Worm (Caenorhabditis elegans) whole organism, L2 larva: Measurements from ENCODE around the gene srv-11.

Experiments used
- C34F6.9 ChIP-seq: fragments of 150-350 bp; optimal IDR thresholded peaks from 2 replicates; lab custom pipeline; 2014; ENCODE audit warnings: missing biosample characterization, missing genetic modification characterization
- Y55F3AM.14 ChIP-seq: fragments of 200-800 bp; sonication (Bioruptor generic); optimal IDR thresholded peaks from 2 replicates; lab custom pipeline; 2018; ENCODE audit warnings: mild to moderate bottlenecking, missing genetic modification characterization, missing compliant biosample characterization
- ZK546.5 ChIP-seq: sonication (generic microtip); optimal IDR thresholded peaks from 2 replicates; lab custom pipeline; 2017; ENCODE audit warnings: missing biosample characterization, missing genetic modification characterization
- aly-2 ChIP-seq: fragments of 150-350 bp; optimal IDR thresholded peaks from 2 replicates; lab custom pipeline; 2014; ENCODE audit warnings: missing biosample characterization, missing genetic modification characterization
- ama-1 ChIP-seq: fragments of 150-350 bp; optimal IDR thresholded peaks from 2 replicates; lab custom pipeline; 2018; ENCODE audit warnings: inconsistent platforms
- blmp-1 ChIP-seq: sonication (generic microtip); optimal IDR thresholded peaks from 2 replicates; lab custom pipeline; 2017; ENCODE audit warnings: missing genetic modification characterization, mild to moderate bottlenecking, missing compliant biosample characterization, antibody characterized with exemption, moderate library complexity; ENCODE audit not compliant: insufficient read depth
- ceh-16 ChIP-seq: fragments of 150-350 bp; optimal IDR thresholded peaks from 2 replicates; lab custom pipeline; 2014; ENCODE audit warnings: missing biosample characterization, missing genetic modification characterization
- crh-2 ChIP-seq: sonication (generic microtip); optimal IDR thresholded peaks from 2 replicates; lab custom pipeline; 2017; ENCODE audit warnings: missing biosample characterization, missing genetic modification characterization
- dmd-4 ChIP-seq: sonication (generic microtip); optimal IDR thresholded peaks from 2 replicates; lab custom pipeline; 2017; ENCODE audit warnings: missing biosample characterization, missing genetic modification characterization
- egl-27 ChIP-seq: sonication (generic microtip); optimal IDR thresholded peaks from 3 replicates; lab custom pipeline; 2017; ENCODE audit warnings: missing biosample characterization, missing genetic modification reagents, missing genetic modification characterization
- gmeb-1 ChIP-seq: fragments of 150-350 bp; optimal IDR thresholded peaks from 2 replicates; lab custom pipeline; 2014; ENCODE audit warnings: missing biosample characterization, missing genetic modification characterization
- lin-11 ChIP-seq: fragments of 150-350 bp; sonication (generic microtip); optimal IDR thresholded peaks from 2 replicates; lab custom pipeline; 2014; ENCODE audit warnings: missing biosample characterization, missing genetic modification characterization, inconsistent platforms, mixed read lengths
- lin-39 ChIP-seq: fragments of 150-350 bp; optimal IDR thresholded peaks from 2 replicates; lab custom pipeline; 2014; ENCODE audit warnings: missing biosample characterization, missing genetic modification reagents, missing genetic modification characterization
- lsy-2 ChIP-seq, 2 experiments: fragments of 150-350 bp in 1 of 2; sonication (generic microtip) in 1 of 2; optimal IDR thresholded peaks; 2 replicates each; lab custom pipeline; 2014 to 2017; ENCODE audit warnings: missing biosample characterization in 2 of 2, missing genetic modification characterization in 2 of 2
- mab-5 ChIP-seq: fragments of 150-350 bp; optimal IDR thresholded peaks from 2 replicates; lab custom pipeline; 2014; ENCODE audit warnings: missing biosample characterization, missing genetic modification characterization
- mbf-1 ChIP-seq: sonication (generic microtip); optimal IDR thresholded peaks from 2 replicates; lab custom pipeline; 2017; ENCODE audit warnings: missing biosample characterization, missing genetic modification characterization
- mdl-1 ChIP-seq, 2 experiments: fragments of 150-350 bp in 1 of 2; sonication (generic microtip) in 1 of 2; optimal IDR thresholded peaks; 2 replicates each; lab custom pipeline; 2017; ENCODE audit warnings: missing biosample characterization in 2 of 2, missing genetic modification characterization in 2 of 2
- nhr-10 ChIP-seq: sonication (generic microtip); optimal IDR thresholded peaks from 2 replicates; lab custom pipeline; 2017; ENCODE audit warnings: missing biosample characterization, missing genetic modification characterization
- nhr-11 ChIP-seq: fragments of 150-350 bp; optimal IDR thresholded peaks from 2 replicates; lab custom pipeline; 2014; ENCODE audit warnings: missing biosample characterization, missing genetic modification characterization
- nhr-12 ChIP-seq: fragments of 150-350 bp; optimal IDR thresholded peaks from 2 replicates; lab custom pipeline; 2014; ENCODE audit warnings: missing biosample characterization, missing genetic modification characterization
- nhr-21 ChIP-seq: fragments of 150-350 bp; optimal IDR thresholded peaks from 2 replicates; lab custom pipeline; 2014; ENCODE audit warnings: missing biosample characterization, missing genetic modification characterization
- nhr-237 ChIP-seq: fragments of 150-350 bp; optimal IDR thresholded peaks from 2 replicates; lab custom pipeline; 2014; ENCODE audit warnings: missing biosample characterization, missing genetic modification characterization
- nhr-6 ChIP-seq: fragments of 150-350 bp; optimal IDR thresholded peaks from 2 replicates; lab custom pipeline; 2014; ENCODE audit warnings: missing biosample characterization, missing genetic modification characterization
- nhr-77 ChIP-seq: fragments of 150-350 bp; optimal IDR thresholded peaks from 2 replicates; lab custom pipeline; 2014; ENCODE audit warnings: missing biosample characterization, missing genetic modification characterization
- peb-1 ChIP-seq: fragments of 150-350 bp; optimal IDR thresholded peaks from 2 replicates; lab custom pipeline; 2014; ENCODE audit warnings: missing biosample characterization, missing genetic modification characterization
- sem-4 ChIP-seq: fragments of 150-350 bp; optimal IDR thresholded peaks from 2 replicates; lab custom pipeline; 2014; ENCODE audit warnings: missing biosample characterization, missing genetic modification reagents, missing genetic modification characterization
- sma-3 ChIP-seq: sonication (generic microtip); optimal IDR thresholded peaks from 2 replicates; lab custom pipeline; 2016; ENCODE audit warnings: missing genetic modification reagents, missing genetic modification characterization, missing compliant biosample characterization
- sma-9 ChIP-seq, 2 experiments: fragments of 150-350 bp in 1 of 2; sonication (generic microtip) in 1 of 2; optimal IDR thresholded peaks; 2 replicates each; lab custom pipeline; 2014 to 2016; ENCODE audit warnings: missing genetic modification characterization in 2 of 2, mild to moderate bottlenecking in 1 of 2, missing biosample characterization in 1 of 2, missing compliant biosample characterization in 1 of 2, missing genetic modification reagents in 1 of 2, moderate library complexity in 1 of 2
- unc-39 ChIP-seq: fragments of 150-350 bp; optimal IDR thresholded peaks from 2 replicates; lab custom pipeline; 2014; ENCODE audit warnings: missing biosample characterization, missing genetic modification characterization
- unc-55 ChIP-seq: fragments of 150-350 bp; sonication (generic microtip); optimal IDR thresholded peaks from 3 replicates; lab custom pipeline; 2014; ENCODE audit warnings: missing biosample characterization, missing genetic modification reagents, missing genetic modification characterization
- unc-62 ChIP-seq: fragments of 150-350 bp; optimal IDR thresholded peaks from 2 replicates; lab custom pipeline; 2014; ENCODE audit warnings: missing biosample characterization, missing genetic modification reagents, missing genetic modification characterization
- zag-1 ChIP-seq: fragments of 150-350 bp; optimal IDR thresholded peaks from 2 replicates; lab custom pipeline; 2014; ENCODE audit warnings: missing biosample characterization, missing genetic modification characterization
- ztf-1 ChIP-seq: fragments of 200-800 bp; sonication (Bioruptor generic); conservative IDR thresholded peaks from 2 replicates; pipeline ENCODE4 v1.3.6; 2022; ENCODE audit warnings: missing genetic modification characterization, missing compliant biosample characterization
- ztf-4 ChIP-seq: fragments of 150-350 bp; optimal IDR thresholded peaks from 2 replicates; lab custom pipeline; 2014; ENCODE audit warnings: missing biosample characterization, missing genetic modification characterization

The srv-11 gene

ce11 chrIV:16221559-16221958 lies at the start of gene srv-11:
srv-11 (minus strand) TSS chrIV:16221659.
- TF ChIP-seq egl-27 (tag; lab: Kevin White, UChicago), result no peak
- no peak for TF ChIP-seq nhr-10 (tag; lab: Kevin White, UChicago)
- TF ChIP-seq gmeb-1 (tag; lab: Kevin White, UChicago), result no peak
- no peak for TF ChIP-seq mbf-1 (tag; lab: Kevin White, UChicago)
- no peak for TF ChIP-seq mab-5 (tag; lab: Kevin White, UChicago)
- no peak for TF ChIP-seq unc-55 (GFP tag; lab: Kevin White, UChicago)
- TF ChIP-seq unc-62 (GFP tag; lab: Kevin White, UChicago), result no peak
- TF ChIP-seq lin-39, result no peak
- TF ChIP-seq mdl-1 (tag; optimal IDR thresholded peaks at IDR 0.05; lab: Kevin White, UChicago), result no peak
- TF ChIP-seq Y55F3AM.14 (GFP tag; lab: Kevin White, UChicago), result no peak
- TF ChIP-seq lsy-2 (tag; optimal IDR thresholded peaks at IDR 0.05; lab: Kevin White, UChicago), result no peak
- no peak for TF ChIP-seq sma-9 (GFP tag; optimal IDR thresholded peaks at IDR 0.05; lab: Kevin White, UChicago)
- no peak for TF ChIP-seq sma-9 (tag; optimal IDR thresholded peaks at IDR 0.05; lab: Kevin White, UChicago)
- TF ChIP-seq blmp-1 (tag; lab: Kevin White, UChicago), result no peak
- TF ChIP-seq sma-3 (GFP tag; lab: Kevin White, UChicago), result no peak
- no peak for TF ChIP-seq nhr-11 (tag; lab: Kevin White, UChicago)
- no peak for TF ChIP-seq ZK546.5 (tag; lab: Kevin White, UChicago)
- TF ChIP-seq nhr-12 (tag; lab: Kevin White, UChicago), result no peak
- no peak for TF ChIP-seq ceh-16 (tag; lab: Kevin White, UChicago)
- TF ChIP-seq nhr-237 (tag; lab: Kevin White, UChicago), result no peak

- TF ChIP-seq crh-2 (tag; lab: Kevin White, UChicago) (no peak), nhr-237 (tag; lab: Kevin White, UChicago) (no peak), zag-1 (tag; lab: Kevin White, UChicago) (no peak), ztf-1 (GFP tag; lab: Robert Waterston, UW) (no peak), nhr-12 (tag; lab: Kevin White, UChicago) (no peak), ama-1 (lab: Kevin White, UChicago) (no peak), nhr-77 (tag; lab: Kevin White, UChicago) (no peak), gmeb-1 (tag; lab: Kevin White, UChicago) (no peak), C34F6.9 (tag; lab: Kevin White, UChicago) (no peak), peb-1 (tag; lab: Kevin White, UChicago) (no peak), lin-39 (no peak)
- TF ChIP-seq, all 48 proteins: peak for 0
Observed at ce11 chrIV:16270955-16271354, 49.5 kb upstream of the srv-11 start, which contains the start of gene F38C2.4. F38C2.4 (plus strand) TSS chrIV:16271255.

- no peak for TF ChIP-seq unc-39 (tag; lab: Kevin White, UChicago)
- peak; percentile 6 for TF ChIP-seq unc-55 (GFP tag; lab: Kevin White, UChicago)
Observed at ce11 chrIV:16257330-16257729, 35.9 kb upstream of the srv-11 start, which contains the start of gene hlh-31. hlh-31 (plus strand) TSS chrIV:16257630.

- no peak for TF ChIP-seq C34F6.9 (tag; lab: Kevin White, UChicago)
- TF ChIP-seq nhr-21, result no peak
- no peak for TF ChIP-seq lin-39
- TF ChIP-seq aly-2 (tag; lab: Kevin White, UChicago), result no peak
- no peak for TF ChIP-seq nhr-10 (tag; lab: Kevin White, UChicago)
- TF ChIP-seq nhr-6 (tag; lab: Kevin White, UChicago), result no peak
- TF ChIP-seq ceh-16 (tag; lab: Kevin White, UChicago), result no peak
- TF ChIP-seq ztf-4 (tag; lab: Kevin White, UChicago), result no peak
- TF ChIP-seq dmd-4, result no peak
- TF ChIP-seq sem-4 (tag; lab: Kevin White, UChicago), result no peak
- no peak for TF ChIP-seq sma-9 (GFP tag; optimal IDR thresholded peaks at IDR 0.05; lab: Kevin White, UChicago)
- TF ChIP-seq sma-9 (tag; optimal IDR thresholded peaks at IDR 0.05; lab: Kevin White, UChicago), result no peak
- no peak for TF ChIP-seq lin-11 (tag; lab: Kevin White, UChicago)
- no peak for TF ChIP-seq egl-27 (tag; lab: Kevin White, UChicago)
- no peak for TF ChIP-seq Y55F3AM.14 (GFP tag; lab: Kevin White, UChicago)
- no peak for TF ChIP-seq blmp-1 (tag; lab: Kevin White, UChicago)
- TF ChIP-seq, all 48 proteins: peak for 0
Observed at ce11 chrIV:16254464-16254863, 33.0 kb upstream of the srv-11 start, which contains the start of gene hlh-17. hlh-17 (plus strand) TSS chrIV:16254764.
